Fruit fly (Drosophila melanogaster) whole organism, embryonic: Measurements from ENCODE around the gene VhaM9.7-c.

Experiments
- ATbp ChIP-seq: fragments of 200-800 bp; sonication (Bioruptor generic); optimal IDR thresholded peaks from 2 replicates; lab custom pipeline; 2017; ENCODE audit warnings: missing biosample characterization, mild to moderate bottlenecking, missing genetic modification characterization, missing genetic modification reagents
- Adf1 ChIP-seq: fragments of 200-800 bp; sonication (Bioruptor generic); IDR thresholded peaks from 2 replicates; pipeline ENCODE4 v1.3.6; 2022; ENCODE audit warnings: missing biosample characterization, missing genetic modification characterization
- Atf-2 ChIP-seq: fragments of 200-800 bp; sonication (Bioruptor generic); optimal IDR thresholded peaks from 2 replicates; lab custom pipeline; 2016; ENCODE audit warnings: missing biosample characterization, missing genetic modification characterization
- Bdp1 ChIP-seq: fragments of 200-800 bp; sonication (Bioruptor generic); optimal IDR thresholded peaks from 3 replicates; lab custom pipeline; 2016; ENCODE audit warnings: missing biosample characterization, missing genetic modification characterization
- CG10147 ChIP-seq: fragments of 200-800 bp; sonication (Bioruptor generic); optimal IDR thresholded peaks from 2 replicates; lab custom pipeline; 2019; ENCODE audit warnings: missing biosample characterization, mild to moderate bottlenecking, missing genetic modification characterization, moderate library complexity
- CG10462 ChIP-seq: fragments of 200-800 bp; sonication (Bioruptor generic); optimal IDR thresholded peaks from 2 replicates; lab custom pipeline; 2016; ENCODE audit warnings: missing biosample characterization, missing genetic modification characterization
- CG14710 ChIP-seq: fragments of 200-800 bp; sonication (Bioruptor generic); optimal IDR thresholded peaks from 3 replicates; lab custom pipeline; 2019; ENCODE audit warnings: missing biosample characterization, mild to moderate bottlenecking, missing genetic modification characterization, moderate library complexity
- CG17361 ChIP-seq: fragments of 200-800 bp; sonication (Bioruptor generic); IDR thresholded peaks from 3 replicates; pipeline ENCODE4 v1.3.6; 2022; ENCODE audit warnings: missing biosample characterization, missing genetic modification characterization
- CG18476 ChIP-seq: fragments of 200-800 bp; sonication (Bioruptor generic); optimal IDR thresholded peaks from 2 replicates; lab custom pipeline; 2016; ENCODE audit warnings: missing biosample characterization, mild to moderate bottlenecking, missing genetic modification characterization
- CG3065 ChIP-seq: fragments of 200-800 bp; sonication (Bioruptor generic); optimal IDR thresholded peaks from 2 replicates; lab custom pipeline; 2016; ENCODE audit warnings: missing biosample characterization, missing genetic modification characterization
- CG3847 ChIP-seq: fragments of 200-800 bp; sonication (Bioruptor generic); IDR thresholded peaks from 2 replicates; pipeline ENCODE4 v1.3.6; 2022; ENCODE audit warnings: missing biosample characterization, missing genetic modification characterization
- CG4282 ChIP-seq: fragments of 200-800 bp; sonication (Bioruptor generic); optimal IDR thresholded peaks from 2 replicates; lab custom pipeline; 2016; ENCODE audit warnings: missing biosample characterization, missing genetic modification characterization
- CG4328 ChIP-seq: fragments of 200-800 bp; sonication (Bioruptor generic); optimal IDR thresholded peaks from 3 replicates; lab custom pipeline; 2017; ENCODE audit warnings: missing biosample characterization, missing genetic modification reagents, missing genetic modification characterization
- CG4360 ChIP-seq: fragments of 200-800 bp; sonication (Bioruptor generic); IDR thresholded peaks from 2 replicates; pipeline ENCODE4 v1.3.6; 2022; ENCODE audit warnings: missing biosample characterization, missing genetic modification characterization
- CG7357 ChIP-seq: fragments of 200-800 bp; sonication (Bioruptor generic); IDR thresholded peaks from 3 replicates; pipeline ENCODE4 v1.3.6; 2022; ENCODE audit warnings: missing biosample characterization, missing genetic modification characterization
- CG7963 ChIP-seq: fragments of 200-800 bp; sonication (Bioruptor generic); IDR thresholded peaks from 3 replicates; pipeline ENCODE4 v1.3.6; 2022; ENCODE audit warnings: missing biosample characterization, missing genetic modification characterization; ENCODE audit not compliant: partially characterized antibody
- CG8388 ChIP-seq: fragments of 200-800 bp; sonication (Bioruptor generic); optimal IDR thresholded peaks from 2 replicates; lab custom pipeline; 2019; ENCODE audit warnings: missing biosample characterization, mild to moderate bottlenecking, missing genetic modification characterization, moderate library complexity
- CG8478 ChIP-seq: fragments of >200 bp; optimal IDR thresholded peaks from 2 replicates; lab custom pipeline; 2018
- CG9609 ChIP-seq: fragments of 200-800 bp; sonication (Bioruptor generic); optimal IDR thresholded peaks from 3 replicates; lab custom pipeline; 2016; ENCODE audit warnings: missing biosample characterization, missing genetic modification characterization
- Dp ChIP-seq: fragments of 200-800 bp; sonication (Bioruptor generic); optimal IDR thresholded peaks from 2 replicates; lab custom pipeline; 2018; ENCODE audit warnings: missing biosample characterization, mild to moderate bottlenecking, missing genetic modification characterization, moderate library complexity
- HmgZ ChIP-seq: fragments of 200-800 bp; sonication (Bioruptor generic); optimal IDR thresholded peaks from 2 replicates; lab custom pipeline; 2018; ENCODE audit warnings: missing biosample characterization, mild to moderate bottlenecking, missing genetic modification characterization
- NC2α ChIP-seq: fragments of 200-800 bp; sonication (Bioruptor generic); optimal IDR thresholded peaks from 2 replicates; lab custom pipeline; 2016; ENCODE audit warnings: missing biosample characterization, missing genetic modification characterization
- Opbp ChIP-seq: fragments of 200-800 bp; sonication (Bioruptor generic); IDR thresholded peaks from 3 replicates; pipeline ENCODE4 v1.3.6; 2022; ENCODE audit warnings: missing biosample characterization, missing genetic modification characterization; ENCODE audit not compliant: partially characterized antibody
- Poxn ChIP-seq: fragments of 200-800 bp; sonication (Bioruptor generic); IDR thresholded peaks from 2 replicates; pipeline ENCODE4 v1.3.6; 2022; ENCODE audit warnings: missing biosample characterization, missing genetic modification characterization
- Sox100B ChIP-seq: fragments of 200-800 bp; sonication (Bioruptor generic); optimal IDR thresholded peaks from 3 replicates; lab custom pipeline; 2018; ENCODE audit warnings: missing biosample characterization, mild to moderate bottlenecking, missing genetic modification characterization
- Taf1 ChIP-seq: fragments of 200-800 bp; sonication (Bioruptor generic); IDR thresholded peaks from 2 replicates; pipeline ENCODE4 v1.3.6; 2022; ENCODE audit warnings: missing biosample characterization, missing genetic modification characterization
- ab ChIP-seq: fragments of 200-800 bp; sonication (Bioruptor generic); optimal IDR thresholded peaks from 2 replicates; lab custom pipeline; 2016; ENCODE audit warnings: missing biosample characterization, missing genetic modification characterization
- abd-A ChIP-seq: fragments of 200-800 bp; sonication (Bioruptor generic); optimal IDR thresholded peaks from 3 replicates; lab custom pipeline; 2019; ENCODE audit warnings: missing biosample characterization, mild to moderate bottlenecking, missing genetic modification characterization, moderate library complexity
- al ChIP-seq: fragments of 200-800 bp; sonication (Bioruptor generic); IDR thresholded peaks from 2 replicates; pipeline ENCODE4 v1.3.6; 2022; ENCODE audit warnings: missing biosample characterization, missing genetic modification characterization
- bcd ChIP-seq: fragments of 200-800 bp; sonication (Bioruptor generic); optimal IDR thresholded peaks from 2 replicates; lab custom pipeline; 2017; ENCODE audit warnings: missing biosample characterization, mild to moderate bottlenecking, missing genetic modification characterization
- caup ChIP-seq: fragments of 200-800 bp; sonication (Bioruptor generic); optimal IDR thresholded peaks from 3 replicates; lab custom pipeline; 2017; ENCODE audit warnings: missing biosample characterization, mild to moderate bottlenecking, missing genetic modification characterization, moderate library complexity; ENCODE audit not compliant: severe bottlenecking
- chif ChIP-seq, 2 experiments: fragments of 200-800 bp; sonication (Bioruptor generic); optimal IDR thresholded peaks; 3 replicates each; lab custom pipeline; 2016; ENCODE audit warnings: missing biosample characterization in 2 of 2, missing genetic modification characterization in 2 of 2
- chn ChIP-seq: fragments of 200-800 bp; sonication (Bioruptor generic); optimal IDR thresholded peaks from 2 replicates; lab custom pipeline; 2016; ENCODE audit warnings: missing biosample characterization, missing genetic modification characterization
- corto ChIP-seq: fragments of 200-800 bp; sonication (Bioruptor generic); optimal IDR thresholded peaks from 2 replicates; lab custom pipeline; 2016; ENCODE audit warnings: missing biosample characterization, mild to moderate bottlenecking, missing genetic modification characterization, moderate library complexity
- croc ChIP-seq: fragments of 200-800 bp; sonication (Bioruptor generic); conservative IDR thresholded peaks from 3 replicates; pipeline ENCODE4 v1.3.6; 2022; ENCODE audit warnings: missing biosample characterization, missing genetic modification characterization
- cwo ChIP-seq: fragments of 200-800 bp; sonication (Bioruptor generic); optimal IDR thresholded peaks from 3 replicates; lab custom pipeline; 2017; ENCODE audit warnings: missing biosample characterization, missing genetic modification characterization, mild to moderate bottlenecking, moderate library complexity, missing genetic modification reagents
- dmrt99B ChIP-seq: fragments of 200-800 bp; sonication (Bioruptor generic); optimal IDR thresholded peaks from 2 replicates; lab custom pipeline; 2018; ENCODE audit warnings: missing biosample characterization, mild to moderate bottlenecking, missing genetic modification characterization, moderate library complexity
- ewg ChIP-seq: fragments of 200-800 bp; sonication (Bioruptor generic); optimal IDR thresholded peaks from 3 replicates; lab custom pipeline; 2017; ENCODE audit warnings: mild to moderate bottlenecking, missing biosample characterization, missing genetic modification reagents, missing genetic modification characterization
- gce ChIP-seq: fragments of 200-800 bp; sonication (Bioruptor generic); IDR thresholded peaks from 3 replicates; pipeline ENCODE4 v1.3.6; 2022; ENCODE audit warnings: missing biosample characterization, missing genetic modification characterization
- gcm ChIP-seq: fragments of 200-800 bp; sonication (Bioruptor generic); optimal IDR thresholded peaks from 2 replicates; lab custom pipeline; 2019; ENCODE audit warnings: missing biosample characterization, mild to moderate bottlenecking, missing genetic modification characterization, moderate library complexity
- grn ChIP-seq: fragments of 200-800 bp; sonication (Bioruptor generic); optimal IDR thresholded peaks from 3 replicates; lab custom pipeline; 2017; ENCODE audit warnings: missing biosample characterization, missing genetic modification characterization
- klu ChIP-seq: fragments of 200-800 bp; sonication (Bioruptor generic); IDR thresholded peaks from 2 replicates; pipeline ENCODE4 v1.3.6; 2022; ENCODE audit warnings: missing biosample characterization, missing genetic modification characterization
- maf-S ChIP-seq: fragments of 200-800 bp; sonication (Bioruptor generic); optimal IDR thresholded peaks from 2 replicates; lab custom pipeline; 2016; ENCODE audit warnings: missing biosample characterization, missing genetic modification characterization
- pho ChIP-seq: fragments of 200-800 bp; sonication (Bioruptor generic); optimal IDR thresholded peaks from 2 replicates; lab custom pipeline; 2016; ENCODE audit warnings: missing biosample characterization, missing genetic modification characterization
- phol ChIP-seq: fragments of 200-800 bp; sonication (Bioruptor generic); optimal IDR thresholded peaks from 3 replicates; lab custom pipeline; 2018; ENCODE audit warnings: missing biosample characterization, mild to moderate bottlenecking, missing genetic modification characterization, moderate library complexity
- pnt ChIP-seq: fragments of 200-800 bp; sonication (Bioruptor generic); optimal IDR thresholded peaks from 3 replicates; lab custom pipeline; 2016; ENCODE audit warnings: missing biosample characterization, missing genetic modification characterization
- prd ChIP-seq, 3 experiments: fragments of >200 bp in 2 of 3; fragments of 200-800 bp in 1 of 3; sonication (Bioruptor generic) in 1 of 3; optimal IDR thresholded peaks in 2 of 3; IDR thresholded peaks in 1 of 3; 2 replicates in 2 of 3; 3 replicates in 1 of 3; pipeline versions ENCODE4 v1.3.6 to Lab custom; 2017 to 2022; ENCODE audit warnings: missing biosample characterization in 1 of 3, missing genetic modification characterization in 1 of 3
- repo ChIP-seq: fragments of 200-800 bp; sonication (Bioruptor generic); optimal IDR thresholded peaks from 2 replicates; lab custom pipeline; 2016; ENCODE audit warnings: missing biosample characterization, missing genetic modification characterization
- run ChIP-seq: fragments of 200-800 bp; sonication (Bioruptor generic); optimal IDR thresholded peaks from 3 replicates; lab custom pipeline; 2018; ENCODE audit warnings: missing biosample characterization, mild to moderate bottlenecking, missing genetic modification characterization
- sob ChIP-seq: fragments of 200-800 bp; sonication (Bioruptor generic); IDR thresholded peaks from 2 replicates; pipeline ENCODE4 v1.3.6; 2022; ENCODE audit warnings: missing biosample characterization, missing genetic modification characterization
- tup ChIP-seq: fragments of 200-800 bp; sonication (Bioruptor generic); optimal IDR thresholded peaks from 2 replicates; lab custom pipeline; 2016; ENCODE audit warnings: missing biosample characterization, mild to moderate bottlenecking, missing genetic modification characterization, moderate library complexity

VhaM9.7-c gene

DNA sequence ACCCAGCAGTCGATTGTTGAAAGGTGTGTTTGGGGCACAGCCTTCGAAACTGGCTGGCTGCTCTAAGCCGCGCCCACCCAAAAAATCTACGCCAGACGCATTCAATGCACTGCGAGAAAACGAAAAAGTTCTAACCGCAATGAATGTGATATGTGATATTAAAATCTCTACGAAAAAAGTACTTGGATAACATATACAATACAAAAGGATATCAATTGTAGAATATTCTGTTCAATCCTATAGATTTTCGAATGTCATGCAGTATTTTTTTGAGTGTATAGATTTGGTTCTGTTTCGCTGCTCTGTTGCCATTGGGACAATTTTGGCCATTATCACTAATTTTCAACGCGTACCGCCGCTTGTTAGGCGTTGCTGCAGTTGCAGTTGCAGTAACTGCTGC is 23.1 kb upstream of the VhaM9.7-c start (continued):
- TF ChIP-seq cwo (GFP tag; lab: Kevin White, UChicago) = no peak
- TF ChIP-seq gcm (GFP tag; lab: Kevin White, UChicago) = no peak
- no peak for TF ChIP-seq corto (GFP tag; lab: Kevin White, UChicago)
- peak; percentile 48 for TF ChIP-seq dmrt99B (tag; lab: Kevin White, UChicago)
- TF ChIP-seq CG10147 (GFP tag; lab: Kevin White, UChicago) = no peak
- no peak for TF ChIP-seq CG4328
- peak; percentile 12; the same call in 1 of the 2 replicates for TF ChIP-seq sob
- TF ChIP-seq al (GFP tag; lab: Robert Waterston, UW) = no peak
- TF ChIP-seq pnt (GFP tag; lab: Kevin White, UChicago) = no peak
- no peak for TF ChIP-seq CG4360 (GFP tag; lab: Robert Waterston, UW)
- TF ChIP-seq CG17361 (GFP tag; lab: Robert Waterston, UW) = no peak
- no peak for TF ChIP-seq repo (GFP tag; lab: Kevin White, UChicago)
- TF ChIP-seq Bdp1 (GFP tag; lab: Kevin White, UChicago) = no peak
- no peak for TF ChIP-seq Poxn (GFP tag; lab: Robert Waterston, UW)
- TF ChIP-seq CG9609 (GFP tag; lab: Kevin White, UChicago) = no peak
- no peak for TF ChIP-seq CG3065 (GFP tag; lab: Kevin White, UChicago)
- no peak for TF ChIP-seq CG18476 (GFP tag; lab: Kevin White, UChicago)
- no peak for TF ChIP-seq Sox100B (GFP tag; lab: Kevin White, UChicago)
- no peak for TF ChIP-seq maf-S (GFP tag; lab: Kevin White, UChicago)
- no peak for TF ChIP-seq CG7357
- TF ChIP-seq CG8388 (GFP tag; lab: Kevin White, UChicago) = no peak
- no peak for TF ChIP-seq klu
- no peak for TF ChIP-seq grn (GFP tag; lab: Kevin White, UChicago)
- no peak for TF ChIP-seq chn (GFP tag; lab: Kevin White, UChicago)
- TF ChIP-seq CG4282 (GFP tag; lab: Kevin White, UChicago) = no peak
- no peak for TF ChIP-seq run (tag; lab: Kevin White, UChicago)
- TF ChIP-seq CG14710 (tag; lab: Kevin White, UChicago) = peak; percentile 23
- 0 out of 3 replicates have a peak, but pooled peaks have one; percentile 36 for TF ChIP-seq croc
- TF ChIP-seq Adf1 (GFP tag; lab: Robert Waterston, UW) = no peak
- no peak for TF ChIP-seq prd (optimal IDR thresholded peaks at IDR 0.05; lab: Kevin White, UChicago)
- TF ChIP-seq prd (GFP tag; IDR thresholded peaks at IDR 0.05; lab: Robert Waterston, UW) = peak; percentile 68; the same call in 2 of the 3 replicates
- TF ChIP-seq Opbp (GFP tag; lab: Robert Waterston, UW) = no peak
- no peak for TF ChIP-seq HmgZ
- no peak for TF ChIP-seq NC2α (GFP tag; lab: Kevin White, UChicago)
- TF ChIP-seq chif (GFP tag; optimal IDR thresholded peaks at IDR 0.05; lab: Kevin White, UChicago) = no peak
- no peak for TF ChIP-seq abd-A (tag; lab: Kevin White, UChicago)
- TF ChIP-seq tup (GFP tag; lab: Kevin White, UChicago) = no peak
- TF ChIP-seq bcd (GFP tag; lab: Kevin White, UChicago) = no peak
- no peak for TF ChIP-seq Dp (GFP tag; lab: Kevin White, UChicago)
- TF ChIP-seq ewg (GFP tag; lab: Kevin White, UChicago) = no peak
- no peak for TF ChIP-seq Taf1 (GFP tag; lab: Robert Waterston, UW)
- no peak for TF ChIP-seq Atf-2 (GFP tag; lab: Kevin White, UChicago)
- TF ChIP-seq CG8478 (lab: Kevin White, UChicago) = no peak
- TF ChIP-seq caup (GFP tag; lab: Kevin White, UChicago) = no peak
- TF ChIP-seq gce = no peak
- TF ChIP-seq ATbp = no peak
- no peak for TF ChIP-seq CG7963 (GFP tag; lab: Robert Waterston, UW)
- no peak for TF ChIP-seq CG3847 (GFP tag; lab: Robert Waterston, UW)
- TF ChIP-seq phol (tag; lab: Kevin White, UChicago) = peak; percentile 42
- TF ChIP-seq ab (GFP tag; lab: Kevin White, UChicago) = no peak
- no peak for TF ChIP-seq CG10462 (GFP tag; lab: Kevin White, UChicago)
- TF ChIP-seq pho (GFP tag; lab: Kevin White, UChicago) = no peak
